Worm (Caenorhabditis elegans) whole organism, young adult: ENCODE measurements around the gene C35C5.9.

Source experiments
- Y67H2A.10 ChIP-seq: fragments of 200-800 bp; sonication (Bioruptor generic); conservative IDR thresholded peaks from 2 replicates; pipeline ENCODE4 v1.3.6; 2022; ENCODE audit warnings: missing genetic modification reagents, missing genetic modification characterization, missing compliant biosample characterization
- atf-7 ChIP-seq: sonication (generic microtip); optimal IDR thresholded peaks from 2 replicates; lab custom pipeline; 2017; ENCODE audit warnings: mild to moderate bottlenecking, missing genetic modification characterization, missing compliant biosample characterization
- ceh-100 ChIP-seq: fragments of 200-800 bp; sonication (Bioruptor generic); IDR thresholded peaks from 2 replicates; pipeline ENCODE4 v1.3.6; 2022; ENCODE audit warnings: missing genetic modification reagents, missing genetic modification characterization, missing compliant biosample characterization
- ceh-40 ChIP-seq: fragments of 200-800 bp; sonication (Bioruptor generic); IDR thresholded peaks from 2 replicates; pipeline ENCODE4 v1.3.6; 2022; ENCODE audit warnings: missing genetic modification characterization, missing compliant biosample characterization
- efl-1 ChIP-seq: fragments of 150-350 bp; optimal IDR thresholded peaks from 2 replicates; lab custom pipeline; 2014; ENCODE audit warnings: missing biosample characterization, missing genetic modification reagents, missing genetic modification characterization
- ekl-4 ChIP-seq: fragments of 200-800 bp; sonication (Bioruptor generic); IDR thresholded peaks from 2 replicates; pipeline ENCODE4 v1.3.6; 2022; ENCODE audit warnings: missing genetic modification reagents, missing genetic modification characterization, missing compliant biosample characterization
- hmg-1.2 ChIP-seq: fragments of 200-800 bp; sonication (Bioruptor generic); IDR thresholded peaks from 2 replicates; pipeline ENCODE4 v1.3.6; 2022; ENCODE audit warnings: missing genetic modification reagents, missing genetic modification characterization, missing compliant biosample characterization
- lsl-1 ChIP-seq: fragments of 200-800 bp; sonication (Bioruptor generic); optimal IDR thresholded peaks from 2 replicates; lab custom pipeline; 2018; ENCODE audit warnings: mild to moderate bottlenecking, missing genetic modification characterization, moderate library complexity, missing compliant biosample characterization
- madf-10 ChIP-seq: sonication (generic microtip); optimal IDR thresholded peaks from 2 replicates; lab custom pipeline; 2016; ENCODE audit warnings: mild to moderate bottlenecking, missing genetic modification characterization, missing compliant biosample characterization
- mxl-1 ChIP-seq: sonication (generic microtip); optimal IDR thresholded peaks from 2 replicates; lab custom pipeline; 2016; ENCODE audit warnings: missing genetic modification characterization, missing compliant biosample characterization
- nhr-80 ChIP-seq: sonication (generic microtip); optimal IDR thresholded peaks from 2 replicates; lab custom pipeline; 2016; ENCODE audit warnings: missing genetic modification characterization, missing compliant biosample characterization
- snpc-4 ChIP-seq, 5 experiments: fragments of 150-350 bp in 1 of 5; sonication (generic microtip) in 4 of 5; optimal IDR thresholded peaks; 2 replicates each; lab custom pipeline; 2014 to 2018; ENCODE audit warnings: missing genetic modification characterization in 5 of 5, missing biosample characterization in 3 of 5, antibody characterized with exemption in 2 of 5, mild to moderate bottlenecking in 2 of 5, missing compliant biosample characterization in 2 of 5, missing genotype in 2 of 5, moderate library complexity in 2 of 5, missing genetic modification reagents in 1 of 5
- unc-62 ChIP-seq: fragments of 150-350 bp; optimal IDR thresholded peaks from 2 replicates; lab custom pipeline; 2014; ENCODE audit warnings: missing biosample characterization, missing genetic modification reagents, missing genetic modification characterization
- ztf-3 ChIP-seq: fragments of 200-800 bp; sonication (Bioruptor generic); optimal IDR thresholded peaks from 2 replicates; lab custom pipeline; 2018; ENCODE audit warnings: mild to moderate bottlenecking, missing genetic modification characterization, missing compliant biosample characterization

DNA sequence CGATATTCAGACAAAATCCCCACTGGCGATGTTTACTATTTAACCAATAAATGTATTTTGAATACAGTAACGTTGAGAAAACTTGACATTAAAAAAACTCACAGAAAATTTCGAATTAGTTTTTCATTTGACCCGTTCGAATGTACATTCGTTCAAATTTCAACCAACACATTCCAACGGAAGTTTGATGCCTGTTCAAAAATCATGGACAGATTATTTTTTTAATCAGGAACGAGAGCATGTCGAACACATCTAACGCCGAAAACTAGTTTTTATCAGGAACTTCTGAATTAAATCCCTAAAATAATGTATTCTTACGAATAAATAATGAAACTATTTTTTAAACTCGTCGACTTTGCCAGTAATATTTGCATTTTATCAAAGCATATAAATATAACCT lies 5.3 kb downstream of the C35C5.9 start:
- no peak for TF ChIP-seq ztf-3
- TF ChIP-seq madf-10 (tag; lab: Kevin White, UChicago), result no peak
- TF ChIP-seq unc-62 (GFP tag; lab: Kevin White, UChicago), result no peak
- no peak for TF ChIP-seq ceh-40 (GFP tag; lab: Robert Waterston, UW)
- no peak for TF ChIP-seq lsl-1 (GFP tag; lab: Kevin White, UChicago)
- TF ChIP-seq snpc-4 (GFP tag; optimal IDR thresholded peaks at IDR 0.05; lab: Kevin White, UChicago), result no peak
- TF ChIP-seq snpc-4 (tag; optimal IDR thresholded peaks at IDR 0.05; lab: Kevin White, UChicago), result no peak
- no peak for TF ChIP-seq Y67H2A.10 (GFP tag; lab: Robert Waterston, UW)
- TF ChIP-seq ceh-100 (GFP tag; lab: Robert Waterston, UW), result no peak
- no peak for TF ChIP-seq atf-7 (tag; lab: Kevin White, UChicago)
- TF ChIP-seq ekl-4 (GFP tag; lab: Robert Waterston, UW), result no peak
- TF ChIP-seq nhr-80 (tag; lab: Kevin White, UChicago), result no peak
- TF ChIP-seq mxl-1 (tag; lab: Kevin White, UChicago), result no peak
- no peak for TF ChIP-seq hmg-1.2
- TF ChIP-seq efl-1 (GFP tag; lab: Kevin White, UChicago), result no peak
